Worm (Caenorhabditis elegans) whole organism, young adult: Measurements from ENCODE around the gene F31E3.2.

Experiments
- B0019.2 ChIP-seq: fragments of 200-800 bp; sonication (Bioruptor generic); conservative IDR thresholded peaks from 2 replicates; pipeline ENCODE4 v1.3.6; 2022; ENCODE audit warnings: missing genetic modification reagents, missing genetic modification characterization, missing compliant biosample characterization
- B0261.1 ChIP-seq: sonication (generic microtip); optimal IDR thresholded peaks from 2 replicates; lab custom pipeline; 2016; ENCODE audit warnings: mild to moderate bottlenecking, missing genetic modification characterization, moderate library complexity, missing compliant biosample characterization
- B0336.3 ChIP-seq: fragments of 200-800 bp; sonication (Bioruptor generic); IDR thresholded peaks from 2 replicates; pipeline ENCODE4 v1.3.6; 2022; ENCODE audit warnings: missing genetic modification characterization, missing compliant biosample characterization
- C06A6.2 ChIP-seq: fragments of 200-800 bp; sonication (Bioruptor generic); conservative IDR thresholded peaks from 2 replicates; pipeline ENCODE4 v1.3.6; 2022; ENCODE audit warnings: missing genetic modification characterization, missing compliant biosample characterization
- F10E7.11 ChIP-seq: sonication (generic microtip); optimal IDR thresholded peaks from 2 replicates; lab custom pipeline; 2017; ENCODE audit warnings: mild to moderate bottlenecking, missing genetic modification characterization, moderate library complexity, missing compliant biosample characterization
- F33H1.4 ChIP-seq: fragments of 200-800 bp; sonication (Bioruptor generic); IDR thresholded peaks from 2 replicates; pipeline ENCODE4 v1.3.6; 2022; ENCODE audit warnings: missing genetic modification reagents, missing genetic modification characterization, missing compliant biosample characterization
- F49E8.2 ChIP-seq: sonication (generic microtip); optimal IDR thresholded peaks from 3 replicates; lab custom pipeline; 2017; ENCODE audit warnings: missing genetic modification characterization, mild to moderate bottlenecking, missing compliant biosample characterization, antibody characterized with exemption, moderate library complexity; ENCODE audit not compliant: insufficient read depth
- F52B5.7 ChIP-seq: sonication (generic microtip); optimal IDR thresholded peaks from 2 replicates; lab custom pipeline; 2016; ENCODE audit warnings: mild to moderate bottlenecking, missing genetic modification characterization, missing compliant biosample characterization
- F57C9.4 ChIP-seq: sonication (generic microtip); optimal IDR thresholded peaks from 2 replicates; lab custom pipeline; 2017; ENCODE audit warnings: mild to moderate bottlenecking, missing genetic modification characterization, missing compliant biosample characterization
- T07F8.4 ChIP-seq: sonication (generic microtip); optimal IDR thresholded peaks from 2 replicates; lab custom pipeline; 2016; ENCODE audit warnings: mild to moderate bottlenecking, missing genetic modification characterization, moderate library complexity, missing compliant biosample characterization
- Y53F4B.3 ChIP-seq: fragments of 200-800 bp; sonication (Bioruptor generic); IDR thresholded peaks from 2 replicates; pipeline ENCODE4 v1.3.6; 2022; ENCODE audit warnings: missing genetic modification reagents, missing genetic modification characterization, missing compliant biosample characterization
- Y53G8AR.9 ChIP-seq: fragments of 200-800 bp; sonication (Bioruptor generic); conservative IDR thresholded peaks from 2 replicates; pipeline ENCODE4 v1.3.6; 2022; ENCODE audit warnings: missing genetic modification reagents, missing genetic modification characterization, missing compliant biosample characterization
- aptf-2 ChIP-seq: fragments of 200-800 bp; sonication (Bioruptor generic); conservative IDR thresholded peaks from 2 replicates; pipeline ENCODE4 v1.3.6; 2022; ENCODE audit warnings: missing genetic modification reagents, missing genetic modification characterization, missing compliant biosample characterization
- aptf-3 ChIP-seq: fragments of 200-800 bp; sonication (Bioruptor generic); IDR thresholded peaks from 2 replicates; pipeline ENCODE4 v1.3.6; 2022; ENCODE audit warnings: missing genetic modification characterization, missing compliant biosample characterization
- attf-5 ChIP-seq: fragments of 200-800 bp; sonication (Bioruptor generic); optimal IDR thresholded peaks from 2 replicates; lab custom pipeline; 2018; ENCODE audit warnings: mild to moderate bottlenecking, missing genetic modification characterization, missing compliant biosample characterization
- bed-1 ChIP-seq: fragments of 200-800 bp; sonication (Bioruptor generic); IDR thresholded peaks from 2 replicates; pipeline ENCODE4 v1.3.6; 2022; ENCODE audit warnings: missing genetic modification reagents, missing genetic modification characterization, missing compliant biosample characterization
- ceh-100 ChIP-seq: fragments of 200-800 bp; sonication (Bioruptor generic); IDR thresholded peaks from 2 replicates; pipeline ENCODE4 v1.3.6; 2022; ENCODE audit warnings: missing genetic modification reagents, missing genetic modification characterization, missing compliant biosample characterization
- ceh-91 ChIP-seq: fragments of 200-800 bp; sonication (Bioruptor generic); IDR thresholded peaks from 2 replicates; pipeline ENCODE4 v1.3.6; 2022; ENCODE audit warnings: missing genetic modification reagents, missing genetic modification characterization, missing compliant biosample characterization
- chd-7 ChIP-seq: sonication (generic microtip); optimal IDR thresholded peaks from 2 replicates; lab custom pipeline; 2016; ENCODE audit warnings: mild to moderate bottlenecking, missing genetic modification characterization, moderate library complexity, missing compliant biosample characterization
- egl-18 ChIP-seq: fragments of 200-800 bp; sonication (Bioruptor generic); IDR thresholded peaks from 2 replicates; pipeline ENCODE4 v1.3.6; 2022; ENCODE audit warnings: missing genetic modification reagents, missing genetic modification characterization, missing compliant biosample characterization
- ets-4 ChIP-seq: fragments of 200-800 bp; sonication (Bioruptor generic); optimal IDR thresholded peaks from 2 replicates; lab custom pipeline; 2018; ENCODE audit warnings: mild to moderate bottlenecking, missing genetic modification characterization, missing compliant biosample characterization
- hmg-20 ChIP-seq: fragments of 200-800 bp; sonication (Bioruptor generic); IDR thresholded peaks from 2 replicates; pipeline ENCODE4 v1.3.6; 2022; ENCODE audit warnings: missing genetic modification reagents, missing genetic modification characterization, missing compliant biosample characterization
- lag-1 ChIP-seq: fragments of 200-800 bp; sonication (Bioruptor generic); IDR thresholded peaks from 2 replicates; pipeline ENCODE4 v1.3.6; 2022; ENCODE audit warnings: missing genetic modification reagents, missing genetic modification characterization, missing compliant biosample characterization
- lin-54 ChIP-seq: fragments of 200-800 bp; sonication (Bioruptor generic); optimal IDR thresholded peaks from 2 replicates; lab custom pipeline; 2018; ENCODE audit warnings: mild to moderate bottlenecking, missing genetic modification characterization, missing compliant biosample characterization
- lsl-1 ChIP-seq: fragments of 200-800 bp; sonication (Bioruptor generic); optimal IDR thresholded peaks from 2 replicates; lab custom pipeline; 2018; ENCODE audit warnings: mild to moderate bottlenecking, missing genetic modification characterization, moderate library complexity, missing compliant biosample characterization
- lsy-27 ChIP-seq: sonication (generic microtip); optimal IDR thresholded peaks from 2 replicates; lab custom pipeline; 2017; ENCODE audit warnings: missing genetic modification characterization, mild to moderate bottlenecking, missing compliant biosample characterization, antibody characterized with exemption, missing genotype, borderline replicate concordance; ENCODE audit not compliant: insufficient read depth
- madf-10 ChIP-seq: sonication (generic microtip); optimal IDR thresholded peaks from 2 replicates; lab custom pipeline; 2016; ENCODE audit warnings: mild to moderate bottlenecking, missing genetic modification characterization, missing compliant biosample characterization
- madf-3 ChIP-seq: fragments of 200-800 bp; sonication (Bioruptor generic); IDR thresholded peaks from 2 replicates; pipeline ENCODE4 v1.3.6; 2022; ENCODE audit warnings: missing genetic modification reagents, missing genetic modification characterization, missing compliant biosample characterization
- madf-6 ChIP-seq: fragments of 200-800 bp; sonication (Bioruptor generic); IDR thresholded peaks from 2 replicates; pipeline ENCODE4 v1.3.6; 2022; ENCODE audit warnings: missing genetic modification reagents, missing genetic modification characterization, missing compliant biosample characterization
- madf-8 ChIP-seq: fragments of 200-800 bp; sonication (Bioruptor generic); conservative IDR thresholded peaks from 2 replicates; pipeline ENCODE4 v1.3.6; 2022; ENCODE audit warnings: missing genetic modification reagents, missing genetic modification characterization, missing compliant biosample characterization
- nfya-1 ChIP-seq: sonication (generic microtip); optimal IDR thresholded peaks from 2 replicates; lab custom pipeline; 2017; ENCODE audit warnings: antibody characterized with exemption, missing compliant biosample characterization, missing genetic modification characterization, borderline replicate concordance; ENCODE audit not compliant: insufficient read depth
- nhr-27 ChIP-seq: fragments of 200-800 bp; sonication (Bioruptor generic); optimal IDR thresholded peaks from 2 replicates; lab custom pipeline; 2018; ENCODE audit warnings: mild to moderate bottlenecking, missing genetic modification characterization, moderate library complexity, missing compliant biosample characterization
- pha-4 ChIP-seq: fragments of 150-350 bp; sonication (generic microtip); optimal IDR thresholded peaks from 2 replicates; lab custom pipeline; 2014; ENCODE audit warnings: missing biosample characterization, missing genetic modification reagents, missing genetic modification characterization
- rcor-1 ChIP-seq: fragments of 200-800 bp; sonication (Bioruptor generic); IDR thresholded peaks from 2 replicates; pipeline ENCODE4 v1.3.6; 2022; ENCODE audit warnings: missing genetic modification reagents, missing genetic modification characterization, missing compliant biosample characterization
- rpc-1 ChIP-seq, 2 experiments: fragments of 150-350 bp in 1 of 2; sonication (generic microtip) in 1 of 2; optimal IDR thresholded peaks; 2 replicates each; lab custom pipeline; 2014 to 2018; ENCODE audit warnings: missing biosample characterization in 1 of 2, missing genetic modification characterization in 1 of 2, missing genetic modification reagents in 1 of 2, missing genotype in 1 of 2
- sdz-38 ChIP-seq: sonication (generic microtip); optimal IDR thresholded peaks from 2 replicates; lab custom pipeline; 2016; ENCODE audit warnings: missing genotype, missing genetic modification characterization, missing compliant biosample characterization
- sea-2 ChIP-seq: fragments of 200-800 bp; sonication (Bioruptor generic); IDR thresholded peaks from 2 replicates; pipeline ENCODE4 v1.3.6; 2022; ENCODE audit warnings: missing genetic modification characterization, missing compliant biosample characterization
- snpc-1.1 ChIP-seq: sonication (generic microtip); optimal IDR thresholded peaks from 2 replicates; lab custom pipeline; 2017; ENCODE audit warnings: missing genetic modification characterization, mild to moderate bottlenecking, missing compliant biosample characterization, antibody characterized with exemption, moderate library complexity, missing genotype, missing genetic modification reagents; ENCODE audit not compliant: insufficient read depth
- snpc-3.4 ChIP-seq: sonication (generic microtip); optimal IDR thresholded peaks from 2 replicates; lab custom pipeline; 2017; ENCODE audit warnings: missing genetic modification characterization, mild to moderate bottlenecking, missing compliant biosample characterization, antibody characterized with exemption, moderate library complexity, missing genotype, missing genetic modification reagents
- sptf-2 ChIP-seq: fragments of 200-800 bp; sonication (Bioruptor generic); optimal IDR thresholded peaks from 2 replicates; lab custom pipeline; 2018; ENCODE audit warnings: mild to moderate bottlenecking, missing genetic modification characterization, missing compliant biosample characterization
- tbp1 ChIP-seq: fragments of 200-800 bp; sonication (Bioruptor generic); optimal IDR thresholded peaks from 2 replicates; lab custom pipeline; 2018; ENCODE audit warnings: mild to moderate bottlenecking, missing genetic modification characterization, missing compliant biosample characterization
- tbx-9 ChIP-seq: sonication (generic microtip); optimal IDR thresholded peaks from 2 replicates; lab custom pipeline; 2016; ENCODE audit warnings: borderline replicate concordance, missing genetic modification characterization, inconsistent platforms, missing compliant biosample characterization
- unc-130 ChIP-seq: sonication (generic microtip); optimal IDR thresholded peaks from 2 replicates; lab custom pipeline; 2016; ENCODE audit warnings: missing genetic modification reagents, missing genetic modification characterization, missing compliant biosample characterization
- unc-62 ChIP-seq: fragments of 150-350 bp; optimal IDR thresholded peaks from 2 replicates; lab custom pipeline; 2014; ENCODE audit warnings: missing biosample characterization, missing genetic modification reagents, missing genetic modification characterization
- zim-3 ChIP-seq: sonication (generic microtip); optimal IDR thresholded peaks from 2 replicates; lab custom pipeline; 2017; ENCODE audit warnings: mild to moderate bottlenecking, missing genetic modification characterization, moderate library complexity, missing compliant biosample characterization
- ztf-18 ChIP-seq: sonication (generic microtip); optimal IDR thresholded peaks from 2 replicates; lab custom pipeline; 2016; ENCODE audit warnings: missing genotype, mild to moderate bottlenecking, missing genetic modification characterization, missing compliant biosample characterization
- ztf-28 ChIP-seq: fragments of 200-800 bp; sonication (Bioruptor generic); IDR thresholded peaks from 2 replicates; pipeline ENCODE4 v1.3.6; 2022; ENCODE audit warnings: missing genetic modification reagents, missing genetic modification characterization, missing compliant biosample characterization
- ztf-3 ChIP-seq: fragments of 200-800 bp; sonication (Bioruptor generic); optimal IDR thresholded peaks from 2 replicates; lab custom pipeline; 2018; ENCODE audit warnings: mild to moderate bottlenecking, missing genetic modification characterization, missing compliant biosample characterization

The F31E3.2 gene

ce11 chrIII:6946382-6946781 lies 27.4 kb upstream of the F31E3.2 start, which contains the start of gene let-711:
TSS of gene let-711 (plus strand) at chrIII:6946718.
- TF ChIP-seq F57C9.4 (tag; lab: Kevin White, UChicago): no peak
- TF ChIP-seq madf-3 (GFP tag; lab: Robert Waterston, UW): 0 out of 2 replicates have a peak, but pooled peaks have one; percentile 79
- peak; percentile 92 for TF ChIP-seq madf-6 (GFP tag; lab: Robert Waterston, UW)
- TF ChIP-seq tbp1 (GFP tag; lab: Kevin White, UChicago): no peak
- no peak for TF ChIP-seq T07F8.4 (tag; lab: Kevin White, UChicago)
- no peak for TF ChIP-seq Y53F4B.3 (GFP tag; lab: Robert Waterston, UW)
- TF ChIP-seq F49E8.2 (tag; lab: Kevin White, UChicago): no peak
- TF ChIP-seq sptf-2 (GFP tag; lab: Kevin White, UChicago): no peak
- no peak for TF ChIP-seq madf-10 (tag; lab: Kevin White, UChicago)
- no peak for TF ChIP-seq hmg-20
- no peak for TF ChIP-seq nfya-1
- TF ChIP-seq chd-7 (tag; lab: Kevin White, UChicago): no peak
- no peak for TF ChIP-seq ceh-100
- TF ChIP-seq tbx-9 (tag; lab: Kevin White, UChicago): no peak
- TF ChIP-seq unc-62 (GFP tag; lab: Kevin White, UChicago): no peak
- no peak for TF ChIP-seq ztf-18 (tag; lab: Kevin White, UChicago)
- TF ChIP-seq pha-4 (tag; lab: Kevin White, UChicago): no peak
- no peak for TF ChIP-seq zim-3 (tag; lab: Kevin White, UChicago)
- TF ChIP-seq Y53G8AR.9: no peak
- no peak for TF ChIP-seq ztf-28 (GFP tag; lab: Robert Waterston, UW)
- peak; percentile 62 for TF ChIP-seq F33H1.4 (GFP tag; lab: Robert Waterston, UW)
- TF ChIP-seq rpc-1 (optimal IDR thresholded peaks at IDR 0.05; lab: Kevin White, UChicago): no peak
- TF ChIP-seq rpc-1 (tag; optimal IDR thresholded peaks at IDR 0.05; lab: Kevin White, UChicago): no peak
- TF ChIP-seq B0336.3 (GFP tag; lab: Robert Waterston, UW): no peak
- no peak for TF ChIP-seq aptf-2 (GFP tag; lab: Robert Waterston, UW)
- TF ChIP-seq ceh-91 (GFP tag; lab: Robert Waterston, UW): peak; percentile 78
- no peak for TF ChIP-seq nhr-27 (tag; lab: Kevin White, UChicago)
- no peak for TF ChIP-seq B0019.2
- TF ChIP-seq bed-1: no peak
- peak; percentile 7 for TF ChIP-seq snpc-3.4
- TF ChIP-seq lag-1 (GFP tag; lab: Robert Waterston, UW): no peak
- TF ChIP-seq attf-5: no peak
- no peak for TF ChIP-seq C06A6.2 (GFP tag; lab: Robert Waterston, UW)
- TF ChIP-seq F10E7.11 (tag; lab: Kevin White, UChicago): no peak
- TF ChIP-seq lin-54 (GFP tag; lab: Kevin White, UChicago): peak; percentile 55
- no peak for TF ChIP-seq sea-2 (GFP tag; lab: Robert Waterston, UW)
- no peak for TF ChIP-seq ztf-3
- TF ChIP-seq F52B5.7 (tag; lab: Kevin White, UChicago): no peak
- TF ChIP-seq ets-4 (GFP tag; lab: Kevin White, UChicago): no peak
- TF ChIP-seq aptf-3 (GFP tag; lab: Robert Waterston, UW): no peak
- TF ChIP-seq lsl-1: peak; percentile 48
- TF ChIP-seq egl-18 (GFP tag; lab: Robert Waterston, UW): no peak
- TF ChIP-seq sdz-38: no peak
- TF ChIP-seq rcor-1 (GFP tag; lab: Robert Waterston, UW): no peak
- no peak for TF ChIP-seq B0261.1 (tag; lab: Kevin White, UChicago)
- no peak for TF ChIP-seq lsy-27
- TF ChIP-seq unc-130: no peak
- TF ChIP-seq snpc-1.1 (tag; lab: Kevin White, UChicago): no peak
- TF ChIP-seq madf-8 (GFP tag; lab: Robert Waterston, UW): peak; percentile 79
